Worm (Caenorhabditis elegans): ENCODE data around the gene F22B8.3.
A peak's percentile ranks its signal among the peaks of the same experiment; 100 is the strongest.

- TF ChIP-seq F26F4.8 (GFP tag; conservative IDR thresholded peaks at IDR 0.05), result no peak
- TF ChIP-seq lin-1 (GFP tag; IDR thresholded peaks at IDR 0.05), result 0 out of 2 replicates have a peak, but pooled peaks have one; percentile 21
- TF ChIP-seq jun-1 (tag; optimal IDR thresholded peaks at IDR 0.05), result no peak
- TF ChIP-seq aly-2 (tag; optimal IDR thresholded peaks at IDR 0.05), result no peak
- no peak for TF ChIP-seq T26A8.4 (GFP tag; IDR thresholded peaks at IDR 0.05)
Observed at ce11 chrV:16043686-16044085, 47.1 kb upstream of the F22B8.3 start.

Data from whole organism, L4 larva.